Fruit fly (Drosophila melanogaster): ENCODE data around the gene CG31088.

dm6 chr3R:15920229-15920533 is 30.6 kb downstream of the CG31088 start:
- TF ChIP-seq Dip3 (GFP tag; optimal IDR thresholded peaks at IDR 0.05) (no peak), grau (tag; optimal IDR thresholded peaks at IDR 0.05) (no peak), Dfd (GFP tag; optimal IDR thresholded peaks at IDR 0.05) (no peak), CG1233 (GFP tag; optimal IDR thresholded peaks at IDR 0.05) (no peak)
